Fruit fly (Drosophila melanogaster) whole organism, pupa: ENCODE data around the gene Cp36.

Experiments
- CG10348 ChIP-seq: fragments of 200-800 bp; sonication (Bioruptor generic); IDR thresholded peaks from 2 replicates; pipeline ENCODE4 v1.3.6; 2022; ENCODE audit warnings: missing biosample characterization, missing genetic modification characterization
- CG12605 ChIP-seq: fragments of 200-800 bp; sonication (Bioruptor generic); IDR thresholded peaks from 2 replicates; pipeline ENCODE4 v1.3.6; 2022; ENCODE audit warnings: missing biosample characterization, missing genetic modification characterization
- CG13204 ChIP-seq: fragments of 200-800 bp; sonication (Bioruptor generic); optimal IDR thresholded peaks from 2 replicates; lab custom pipeline; 2018; ENCODE audit warnings: missing biosample characterization, mild to moderate bottlenecking, missing genetic modification characterization, moderate library complexity
- CG14655 ChIP-seq: fragments of 200-800 bp; sonication (Bioruptor generic); optimal IDR thresholded peaks from 3 replicates; lab custom pipeline; 2017; ENCODE audit warnings: mild to moderate bottlenecking, missing biosample characterization, missing genetic modification reagents, missing genetic modification characterization
- CG15710 ChIP-seq: fragments of 200-800 bp; sonication (Bioruptor generic); optimal IDR thresholded peaks from 2 replicates; lab custom pipeline; 2018; ENCODE audit warnings: missing biosample characterization, mild to moderate bottlenecking, missing genetic modification characterization, moderate library complexity
- CG17806 ChIP-seq: fragments of 200-800 bp; sonication (Bioruptor generic); optimal IDR thresholded peaks from 2 replicates; lab custom pipeline; 2018; ENCODE audit warnings: missing biosample characterization, mild to moderate bottlenecking, missing genetic modification characterization, moderate library complexity
- CG32121 ChIP-seq: fragments of 200-800 bp; sonication (Bioruptor generic); IDR thresholded peaks from 2 replicates; pipeline ENCODE4 v1.3.6; 2022; ENCODE audit warnings: missing biosample characterization, missing genetic modification characterization
- CG34367 ChIP-seq: fragments of 200-800 bp; sonication (Bioruptor generic); optimal IDR thresholded peaks from 2 replicates; lab custom pipeline; 2018; ENCODE audit warnings: missing biosample characterization, mild to moderate bottlenecking, missing genetic modification characterization
- CG4496 ChIP-seq: fragments of 200-800 bp; sonication (Bioruptor generic); IDR thresholded peaks from 3 replicates; pipeline ENCODE4 v1.3.6; 2022; ENCODE audit warnings: missing biosample characterization, missing genetic modification characterization
- CG8159 ChIP-seq: fragments of 200-800 bp; sonication (Bioruptor generic); optimal IDR thresholded peaks from 3 replicates; lab custom pipeline; 2018; ENCODE audit warnings: missing biosample characterization, mild to moderate bottlenecking, missing genetic modification characterization, moderate library complexity
- CG8301 ChIP-seq: fragments of 200-800 bp; sonication (Bioruptor generic); optimal IDR thresholded peaks from 2 replicates; lab custom pipeline; 2018; ENCODE audit warnings: missing biosample characterization, mild to moderate bottlenecking, missing genetic modification characterization
- CG9948 ChIP-seq: fragments of 200-800 bp; sonication (Bioruptor generic); optimal IDR thresholded peaks from 2 replicates; lab custom pipeline; 2018; ENCODE audit warnings: missing biosample characterization, mild to moderate bottlenecking, missing genetic modification characterization, moderate library complexity
- D1 ChIP-seq: fragments of 200-800 bp; sonication (Bioruptor generic); optimal IDR thresholded peaks from 2 replicates; lab custom pipeline; 2018; ENCODE audit warnings: missing biosample characterization, mild to moderate bottlenecking, missing genetic modification characterization, moderate library complexity
- EcR ChIP-seq: fragments of 200-800 bp; sonication (Bioruptor generic); optimal IDR thresholded peaks from 3 replicates; lab custom pipeline; 2019; ENCODE audit warnings: missing biosample characterization, missing genetic modification characterization, mild to moderate bottlenecking, moderate library complexity, missing genetic modification reagents
- Ets98B ChIP-seq: fragments of 200-800 bp; sonication (Bioruptor generic); IDR thresholded peaks from 2 replicates; pipeline ENCODE4 v1.3.6; 2022; ENCODE audit warnings: missing biosample characterization, missing genetic modification characterization
- Pif1A ChIP-seq: fragments of 200-800 bp; sonication (Bioruptor generic); optimal IDR thresholded peaks from 3 replicates; lab custom pipeline; 2016; ENCODE audit warnings: missing biosample characterization, missing genetic modification characterization
- Pif1B ChIP-seq: fragments of 200-800 bp; sonication (Bioruptor generic); optimal IDR thresholded peaks from 3 replicates; lab custom pipeline; 2016; ENCODE audit warnings: missing biosample characterization, missing genetic modification characterization
- Snoo ChIP-seq: fragments of 200-800 bp; sonication (Bioruptor generic); optimal IDR thresholded peaks from 3 replicates; lab custom pipeline; 2017; ENCODE audit warnings: missing biosample characterization, mild to moderate bottlenecking, missing genetic modification characterization, inconsistent platforms
- fd96Ca ChIP-seq: fragments of 200-800 bp; sonication (Bioruptor generic); IDR thresholded peaks from 3 replicates; pipeline ENCODE4 v1.3.6; 2022; ENCODE audit warnings: missing biosample characterization, missing genetic modification characterization
- gl ChIP-seq: fragments of 200-800 bp; sonication (Bioruptor generic); optimal IDR thresholded peaks from 2 replicates; lab custom pipeline; 2018; ENCODE audit warnings: missing biosample characterization, mild to moderate bottlenecking, missing genetic modification characterization
- rn ChIP-seq: fragments of 200-800 bp; sonication (Bioruptor generic); IDR thresholded peaks from 2 replicates; pipeline ENCODE4 v1.3.6; 2022; ENCODE audit warnings: missing biosample characterization, missing genetic modification characterization

Gene Cp36

DNA sequence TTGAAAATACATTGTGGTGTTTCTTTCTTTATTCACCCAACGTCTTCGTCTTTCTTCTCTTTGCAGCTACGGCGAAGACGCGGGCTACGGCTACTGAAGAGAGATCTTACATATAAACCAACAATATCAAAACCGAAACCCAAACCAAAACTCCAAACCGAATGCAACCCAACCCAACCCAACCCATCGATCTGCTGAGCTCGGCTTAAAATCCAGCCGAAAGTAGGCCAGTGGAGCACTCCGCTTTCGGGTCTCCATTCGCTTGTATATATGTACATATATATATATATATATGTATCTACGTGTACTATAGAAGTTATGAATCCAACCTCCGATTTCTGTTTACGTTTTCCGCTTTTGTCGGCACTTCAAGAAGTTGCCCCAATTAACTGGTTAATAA lies 3.5 kb upstream of the Cp36 start:
- TF ChIP-seq CG34367 (tag; lab: Kevin White, UChicago): no peak
- no peak for TF ChIP-seq Snoo (tag; lab: Kevin White, UChicago)
- no peak for TF ChIP-seq CG15710
- TF ChIP-seq D1 (tag; lab: Kevin White, UChicago): no peak
- TF ChIP-seq rn (GFP tag; lab: Robert Waterston, UW): no peak
- no peak for TF ChIP-seq CG32121 (GFP tag; lab: Robert Waterston, UW)
- no peak for TF ChIP-seq CG4496
- TF ChIP-seq CG8301: no peak
- TF ChIP-seq Ets98B: no peak
- TF ChIP-seq CG14655 (GFP tag; lab: Kevin White, UChicago): no peak
- TF ChIP-seq CG9948 (tag; lab: Kevin White, UChicago): no peak
- TF ChIP-seq CG13204 (GFP tag; lab: Kevin White, UChicago): no peak
- TF ChIP-seq CG10348 (GFP tag; lab: Robert Waterston, UW): no peak
- no peak for TF ChIP-seq Pif1A
- no peak for TF ChIP-seq Pif1B (GFP tag; lab: Kevin White, UChicago)
- TF ChIP-seq fd96Ca (GFP tag; lab: Robert Waterston, UW): no peak
- no peak for TF ChIP-seq CG17806 (tag; lab: Kevin White, UChicago)
- TF ChIP-seq CG12605 (GFP tag; lab: Robert Waterston, UW): no peak
- TF ChIP-seq CG8159 (tag; lab: Kevin White, UChicago): no peak
- TF ChIP-seq, all 21 proteins: peak for 0

- TF ChIP-seq rn (GFP tag; lab: Robert Waterston, UW): no peak
- TF ChIP-seq Ets98B: no peak
- no peak for TF ChIP-seq CG15710
- no peak for TF ChIP-seq Pif1B (GFP tag; lab: Kevin White, UChicago)
- TF ChIP-seq CG14655 (GFP tag; lab: Kevin White, UChicago): no peak
Measured at dm6 chrX:8476817-8477216, 2.3 kb upstream of the Cp36 start, which contains the start of gene Cp7Fc. Gene Cp7Fc (plus strand): TSS chrX:8477117.

- TF ChIP-seq Snoo (tag; lab: Kevin White, UChicago) (no peak), CG12605 (GFP tag; lab: Robert Waterston, UW) (no peak), Pif1A (no peak), CG17806 (tag; lab: Kevin White, UChicago) (no peak), CG14655 (GFP tag; lab: Kevin White, UChicago) (no peak), Ets98B (no peak), fd96Ca (GFP tag; lab: Robert Waterston, UW) (no peak), CG13204 (GFP tag; lab: Kevin White, UChicago) (no peak), rn (GFP tag; lab: Robert Waterston, UW) (no peak), CG15710 (no peak), CG9948 (tag; lab: Kevin White, UChicago) (no peak), EcR (GFP tag; lab: Kevin White, UChicago) (no peak), CG8159 (tag; lab: Kevin White, UChicago) (no peak), Pif1B (GFP tag; lab: Kevin White, UChicago) (no peak), D1 (tag; lab: Kevin White, UChicago) (no peak), gl (no peak), CG8301 (no peak)
Measured at dm6 chrX:8481462-8481861, 2.3 kb downstream of the Cp36 start, which contains the start of gene Cp38. Gene Cp38 (plus strand): TSS chrX:8481837.

dm6 chrX:8483671-8484070 lies 4.6 kb downstream of the Cp36 start, which contains the start of gene CG33223:
Gene CG33223 (minus strand): TSS chrX:8483885.
- TF ChIP-seq Snoo (tag; lab: Kevin White, UChicago) (no peak), fd96Ca (GFP tag; lab: Robert Waterston, UW) (no peak), EcR (GFP tag; lab: Kevin White, UChicago) (no peak), CG12605 (GFP tag; lab: Robert Waterston, UW) (no peak), Ets98B (no peak), gl (no peak), CG4496 (no peak), CG15710 (no peak), CG13204 (GFP tag; lab: Kevin White, UChicago) (no peak), Pif1B (GFP tag; lab: Kevin White, UChicago) (no peak), CG9948 (tag; lab: Kevin White, UChicago) (no peak), CG8159 (tag; lab: Kevin White, UChicago) (no peak), CG10348 (GFP tag; lab: Robert Waterston, UW) (no peak), CG8301 (no peak), CG32121 (GFP tag; lab: Robert Waterston, UW) (no peak)

DNA sequence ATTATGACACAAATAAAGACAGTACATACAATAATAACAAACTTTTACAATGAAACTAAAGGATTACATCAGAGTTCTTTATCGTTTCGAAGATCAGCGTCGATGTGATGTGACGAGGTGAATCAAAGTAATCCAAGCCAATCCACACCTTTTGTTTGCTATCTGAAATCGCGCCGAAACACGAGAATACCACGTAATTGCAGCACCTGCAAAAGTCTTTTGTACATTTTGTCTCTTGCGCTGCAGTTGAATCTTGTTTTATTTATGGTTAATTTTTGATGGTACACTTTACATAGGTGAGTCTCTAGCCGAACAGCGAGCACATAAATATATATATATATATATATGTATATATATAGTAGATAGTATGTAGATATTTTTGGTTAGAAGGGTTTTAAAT lies 5.7 kb downstream of the Cp36 start:
- TF ChIP-seq CG15710 (no peak), EcR (GFP tag; lab: Kevin White, UChicago) (no peak), CG32121 (GFP tag; lab: Robert Waterston, UW) (no peak), fd96Ca (GFP tag; lab: Robert Waterston, UW) (no peak), CG14655 (GFP tag; lab: Kevin White, UChicago) (no peak), Snoo (tag; lab: Kevin White, UChicago) (no peak), D1 (tag; lab: Kevin White, UChicago) (no peak)
- TF ChIP-seq, all 21 proteins: peak for 0

DNA sequence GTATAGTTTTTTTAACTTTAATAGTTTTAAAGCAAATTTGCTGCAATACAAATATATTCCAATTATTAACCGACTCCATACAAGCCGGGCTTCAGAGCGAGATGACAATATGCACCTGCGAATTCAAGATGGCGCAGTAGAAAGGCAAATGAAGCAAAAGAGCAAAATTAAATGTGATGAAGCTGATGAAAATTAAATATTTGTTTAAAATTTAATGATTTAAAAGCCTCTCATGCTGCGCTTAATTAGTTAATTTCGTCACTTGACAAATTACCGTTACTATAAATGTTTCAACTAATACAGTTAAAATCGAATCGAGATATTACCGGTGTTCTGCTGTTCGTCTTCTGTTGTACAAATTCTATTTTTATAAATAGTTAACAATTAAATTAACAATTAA lies 9.9 kb downstream of the Cp36 start, which contains the start of gene CG33181:
TSS of gene CG33181 (plus strand) at position 301 of the 400 bp plus-strand sequence.
- TF ChIP-seq CG32121 (GFP tag; lab: Robert Waterston, UW): no peak
- TF ChIP-seq CG13204 (GFP tag; lab: Kevin White, UChicago): no peak
- no peak for TF ChIP-seq CG17806 (tag; lab: Kevin White, UChicago)
- TF ChIP-seq EcR (GFP tag; lab: Kevin White, UChicago): no peak
- TF ChIP-seq CG9948 (tag; lab: Kevin White, UChicago): no peak
- TF ChIP-seq rn (GFP tag; lab: Robert Waterston, UW): no peak
- TF ChIP-seq CG34367 (tag; lab: Kevin White, UChicago): no peak
- no peak for TF ChIP-seq CG12605 (GFP tag; lab: Robert Waterston, UW)
